Fruit fly (Drosophila melanogaster) whole organism: ENCODE measurements around the gene CG7806.

ENCODE experiments used
- CG8478 ChIP-seq: fragments of >200 bp; optimal IDR thresholded peaks from 2 replicates; lab custom pipeline; 2018; ENCODE audit warnings: inconsistent platforms
- Dll ChIP-seq: fragments of >200 bp; optimal IDR thresholded peaks from 2 replicates; lab custom pipeline; 2017
- EcR ChIP-seq, 2 experiments: fragments of >200 bp; optimal IDR thresholded peaks; 2 replicates each; lab custom pipeline; 2017; ENCODE audit warnings: missing biosample characterization in 2 of 2, missing genetic modification characterization in 2 of 2, missing genetic modification reagents in 2 of 2
- pan ChIP-seq: fragments of >200 bp; optimal IDR thresholded peaks from 2 replicates; lab custom pipeline; 2017
- psq ChIP-seq: fragments of >200 bp; optimal IDR thresholded peaks from 2 replicates; lab custom pipeline; 2017
- usp ChIP-seq: fragments of >200 bp; optimal IDR thresholded peaks from 2 replicates; lab custom pipeline; 2017; ENCODE audit warnings: missing biosample characterization, missing genetic modification characterization, mixed read lengths

CG7806 gene

DNA sequence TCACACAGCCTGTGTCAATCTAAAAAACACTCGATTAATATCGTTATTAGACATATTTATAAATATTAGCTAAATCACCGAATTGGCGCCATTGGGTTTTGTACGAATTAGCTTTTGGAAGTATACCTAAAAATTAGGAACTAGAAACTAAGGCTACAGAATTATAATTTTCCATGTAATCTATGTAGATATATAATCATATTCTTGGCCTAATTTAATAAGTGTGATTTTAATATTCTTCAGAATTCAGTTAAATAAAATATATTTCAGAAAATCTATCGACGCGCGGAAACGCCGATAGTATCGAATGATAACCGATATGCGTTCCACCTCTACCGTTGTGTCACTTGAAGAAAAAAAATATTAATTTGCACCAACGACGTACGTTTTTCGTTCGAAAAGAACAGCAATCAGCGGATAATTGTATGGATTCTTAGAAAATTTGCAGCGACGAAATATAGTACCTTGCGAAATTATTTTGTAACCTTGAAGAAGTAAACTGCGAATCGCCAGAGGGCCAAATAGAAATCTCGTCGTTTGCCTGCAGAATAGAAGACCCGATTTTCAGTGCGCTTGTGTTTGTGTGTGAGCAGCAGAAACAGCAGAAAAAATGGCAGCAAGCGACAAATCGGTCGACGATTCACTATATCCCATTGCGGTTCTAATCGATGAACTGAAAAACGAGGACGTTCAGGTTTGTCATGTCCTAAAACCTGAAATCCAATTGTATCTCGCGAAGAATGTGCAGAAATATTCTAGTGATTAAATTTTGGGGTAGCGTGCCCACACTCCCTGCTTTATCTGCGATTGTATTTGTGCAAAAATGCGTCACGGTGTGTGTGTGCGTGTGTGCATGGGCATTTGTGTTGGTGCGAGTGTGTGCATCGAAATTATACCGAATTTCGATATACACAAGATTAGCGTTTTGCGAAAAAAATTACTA lies 54.8 kb downstream of the CG7806 start, which contains the start of gene Pp2A-29B:
Pp2A-29B (plus strand) TSS at position 338 of the 943 bp plus-strand sequence.
- no peak for TF ChIP-seq psq (lab: Kevin White, UChicago)
- no peak for TF ChIP-seq Dll
- TF ChIP-seq EcR (GFP tag; optimal IDR thresholded peaks at IDR 0.05; lab: Kevin White, UChicago): no peak
- TF ChIP-seq CG8478 (lab: Kevin White, UChicago): no peak
- TF ChIP-seq usp (GFP tag; lab: Kevin White, UChicago): no peak
- no peak for TF ChIP-seq pan
